Worm (Caenorhabditis elegans): ENCODE results near the gene egg-2.

The egg-2 gene

DNA sequence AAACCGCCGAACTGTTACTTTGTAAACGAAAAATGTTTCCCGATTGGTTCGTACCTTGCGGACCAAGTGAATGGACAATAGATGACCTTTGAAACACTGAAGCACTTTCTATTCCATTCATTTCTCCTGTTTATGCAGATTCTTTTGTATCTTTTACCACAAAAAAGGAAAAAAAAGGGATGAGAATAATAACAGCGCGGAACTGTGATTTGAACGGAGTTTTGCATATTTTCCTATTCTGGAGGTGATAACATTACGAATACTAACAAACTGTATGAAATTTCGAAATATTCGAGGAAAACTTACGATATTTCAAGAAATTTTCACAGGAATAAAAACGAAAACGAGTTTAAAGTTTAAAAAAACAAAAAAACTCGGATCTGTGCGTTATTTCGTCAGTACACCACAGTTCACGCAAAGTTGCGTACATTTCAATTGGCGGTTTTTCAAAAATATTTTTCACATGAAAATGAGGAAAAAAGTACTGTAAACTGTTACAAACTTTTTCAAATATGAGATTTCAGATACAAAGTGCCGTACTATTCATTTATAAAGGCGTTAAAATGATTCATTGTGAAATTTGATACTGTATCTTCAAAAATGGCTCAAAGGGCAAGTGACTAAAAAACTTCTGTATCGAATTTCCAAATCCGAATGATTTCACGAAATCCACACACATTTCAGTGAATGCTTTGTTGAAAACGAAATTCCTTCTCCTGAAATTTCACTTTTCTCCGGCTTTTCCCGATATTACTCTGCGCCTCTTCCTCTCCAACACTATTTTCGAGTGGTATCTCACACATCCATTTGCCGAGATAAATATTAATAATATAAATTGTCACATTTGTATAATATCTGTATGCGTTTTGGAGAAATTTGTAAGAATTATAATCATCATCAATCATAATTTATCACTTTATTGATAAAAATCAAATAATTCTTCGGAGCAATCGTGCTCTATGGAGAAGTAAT, 25.8 kb downstream of the egg-2 start:
- TF ChIP-seq ceh-18 (tag; optimal IDR thresholded peaks at IDR 0.05) (no peak), fkh-10 (GFP tag; optimal IDR thresholded peaks at IDR 0.05) (no peak), sox-2 (GFP tag; IDR thresholded peaks at IDR 0.05) (no peak), pax-1 (tag; optimal IDR thresholded peaks at IDR 0.05) (no peak), pros-1 (tag; optimal IDR thresholded peaks at IDR 0.05) (no peak), eyg-1 (tag; optimal IDR thresholded peaks at IDR 0.05) (no peak), dve-1 (tag; optimal IDR thresholded peaks at IDR 0.05) (no peak), ama-1 (optimal IDR thresholded peaks at IDR 0.05) (no peak), zip-5 (tag; optimal IDR thresholded peaks at IDR 0.05) (no peak), C08G9.2 (tag; optimal IDR thresholded peaks at IDR 0.05) (no peak), ceh-19 (GFP tag; optimal IDR thresholded peaks at IDR 0.05) (no peak), ceh-48 (tag; optimal IDR thresholded peaks at IDR 0.05) (no peak), C38D4.7 (GFP tag; optimal IDR thresholded peaks at IDR 0.05) (no peak), nhr-11 (tag; optimal IDR thresholded peaks at IDR 0.05) (no peak)

DNA sequence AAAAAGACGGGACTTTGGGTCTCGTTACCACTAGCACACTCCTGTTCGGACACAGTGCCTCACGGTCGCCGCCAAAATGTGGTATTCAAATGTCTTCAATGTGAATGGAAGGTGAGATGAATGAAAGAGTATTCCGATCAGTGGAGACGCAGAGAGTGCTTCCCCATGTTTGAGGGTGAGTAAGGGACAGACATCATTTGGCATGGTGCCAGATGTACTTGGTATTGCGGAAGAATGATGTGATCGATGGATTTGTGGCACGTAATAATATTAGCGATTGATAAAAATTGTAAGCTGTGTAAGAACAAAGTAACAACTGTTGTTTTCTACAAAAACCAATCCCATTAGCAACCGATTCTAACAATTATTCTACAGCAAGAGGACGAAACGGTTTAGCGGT, 28.3 kb downstream of the egg-2 start:
- TF ChIP-seq ama-1 (optimal IDR thresholded peaks at IDR 0.05) (no peak), ceh-9 (tag; optimal IDR thresholded peaks at IDR 0.05) (no peak), ets-4 (tag; optimal IDR thresholded peaks at IDR 0.05) (no peak), pag-3 (tag; optimal IDR thresholded peaks at IDR 0.05; ENCODE audit: borderline replicate concordance) (no peak), ahr-1 (tag; optimal IDR thresholded peaks at IDR 0.05) (no peak), pqm-1 (tag; optimal IDR thresholded peaks at IDR 0.05) (no peak), odd-2 (tag; optimal IDR thresholded peaks at IDR 0.05) (no peak), ceh-14 (tag; optimal IDR thresholded peaks at IDR 0.05) (no peak), ceh-48 (tag; optimal IDR thresholded peaks at IDR 0.05) (no peak), rnt-1 (tag; optimal IDR thresholded peaks at IDR 0.05) (no peak), ceh-24 (tag; optimal IDR thresholded peaks at IDR 0.05) (no peak), pha-4 (tag; optimal IDR thresholded peaks at IDR 0.05) (no peak), hlh-13 (GFP tag; optimal IDR thresholded peaks at IDR 0.05) (no peak), Y22D7AL.16 (tag; optimal IDR thresholded peaks at IDR 0.05) (no peak)

DNA sequence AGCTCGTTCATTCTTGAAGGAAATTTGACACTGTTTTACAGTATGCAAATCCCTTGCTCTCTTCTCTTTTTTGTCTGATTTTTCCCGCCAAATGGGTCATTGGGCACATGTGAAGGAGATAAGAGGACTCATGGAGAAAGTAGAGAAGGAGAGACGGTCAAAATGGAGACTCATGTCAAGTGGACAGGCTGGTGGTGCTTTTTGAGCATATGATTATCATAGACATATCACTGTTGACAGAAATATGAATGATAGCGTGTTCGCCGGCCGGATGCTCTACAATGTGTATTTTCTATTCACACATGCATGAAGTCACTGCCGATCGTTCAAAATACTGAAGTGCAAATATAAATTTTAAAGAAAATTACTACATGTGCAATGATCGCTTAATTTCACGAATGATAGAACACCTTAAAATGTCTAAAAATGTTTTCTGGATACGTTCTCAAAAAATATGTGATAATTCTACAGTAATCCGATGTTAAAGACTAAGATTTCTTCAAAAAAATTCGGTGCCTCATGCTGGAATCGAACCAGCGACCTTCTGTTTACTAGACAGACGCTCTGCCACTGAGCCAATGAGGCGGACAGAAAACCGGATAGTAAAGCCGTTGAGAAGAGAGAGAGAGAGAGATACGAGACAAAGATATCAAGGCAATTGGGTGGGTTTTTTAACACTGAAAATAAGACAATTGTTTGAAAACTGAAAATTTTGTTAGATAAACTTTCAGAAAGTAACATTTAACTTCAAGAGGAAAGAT, 30.2 kb downstream of the egg-2 start:
- TF ChIP-seq rnt-1 (tag; optimal IDR thresholded peaks at IDR 0.05) (no peak), ref-2 (tag; optimal IDR thresholded peaks at IDR 0.05) (peak; percentile 12), tbx-7 (tag; optimal IDR thresholded peaks at IDR 0.05) (no peak), odd-2 (tag; optimal IDR thresholded peaks at IDR 0.05) (no peak), fkh-6 (tag; optimal IDR thresholded peaks at IDR 0.05) (no peak), pros-1 (tag; optimal IDR thresholded peaks at IDR 0.05) (no peak), hlh-13 (GFP tag; optimal IDR thresholded peaks at IDR 0.05) (no peak), F13H6.1 (tag; optimal IDR thresholded peaks at IDR 0.05) (peak; percentile 10), K09A11.1 (tag; optimal IDR thresholded peaks at IDR 0.05; ENCODE audit: insufficient read depth) (no peak), unc-42 (tag; optimal IDR thresholded peaks at IDR 0.05) (no peak), syd-9 (tag; optimal IDR thresholded peaks at IDR 0.05) (peak; percentile 25), ceh-19 (GFP tag; optimal IDR thresholded peaks at IDR 0.05) (no peak), K02D7.2 (tag; optimal IDR thresholded peaks at IDR 0.05) (no peak), pqm-1 (tag; optimal IDR thresholded peaks at IDR 0.05) (no peak), npax-4 (tag; optimal IDR thresholded peaks at IDR 0.05) (peak; percentile 13), pag-3 (tag; optimal IDR thresholded peaks at IDR 0.05; ENCODE audit: borderline replicate concordance) (no peak), ama-1 (optimal IDR thresholded peaks at IDR 0.05) (no peak), sox-4 (tag; optimal IDR thresholded peaks at IDR 0.05) (peak; percentile 34), sdc-2 (tag; optimal IDR thresholded peaks at IDR 0.05) (no peak), Y22D7AL.16 (tag; optimal IDR thresholded peaks at IDR 0.05) (peak; percentile 23), ceh-31 (tag; optimal IDR thresholded peaks at IDR 0.05) (no peak), hlh-15 (tag; optimal IDR thresholded peaks at IDR 0.05) (peak; percentile 3), nfya-1 (tag; optimal IDR thresholded peaks at IDR 0.05) (peak; percentile 38), ceh-45 (GFP tag; IDR thresholded peaks at IDR 0.05) (no peak), madf-2 (tag; optimal IDR thresholded peaks at IDR 0.05) (no peak), unc-86 (tag; optimal IDR thresholded peaks at IDR 0.05) (peak; percentile 4), che-1 (tag; optimal IDR thresholded peaks at IDR 0.05) (peak; percentile 41), ztf-16 (tag; optimal IDR thresholded peaks at IDR 0.05) (peak; percentile 24), lim-6 (tag; optimal IDR thresholded peaks at IDR 0.05) (no peak)
